Worm (Caenorhabditis elegans): ENCODE measurements around the gene srg-1.

The srg-1 gene

DNA sequence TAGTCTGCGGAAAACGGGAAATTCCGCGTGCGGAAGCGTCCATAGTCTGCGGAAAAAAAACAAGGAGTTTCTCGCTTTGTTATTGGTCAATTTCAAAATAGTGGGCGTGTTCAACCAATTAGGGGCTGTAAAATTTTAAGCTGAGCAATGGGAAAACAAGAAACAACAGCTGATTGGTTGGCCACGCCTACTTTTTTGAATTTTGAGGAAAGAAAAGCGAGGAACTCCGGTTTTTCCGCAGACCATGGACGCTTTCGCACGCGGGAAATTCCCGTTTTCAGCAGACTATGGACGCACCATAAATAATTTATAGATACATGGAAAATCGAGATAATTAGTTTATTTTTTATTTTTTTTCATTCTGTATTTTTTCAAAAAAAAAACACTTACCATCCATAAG lies 43.5 kb upstream of the srg-1 start:
- peak; percentile 53 for TF ChIP-seq nfya-1 (tag; optimal IDR thresholded peaks at IDR 0.05; ENCODE audit: insufficient read depth)

- TF ChIP-seq lin-15B (tag; optimal IDR thresholded peaks at IDR 0.05) (no peak), ama-1 (optimal IDR thresholded peaks at IDR 0.05) (peak; percentile 74), elt-2 (tag; optimal IDR thresholded peaks at IDR 0.05) (no peak), ztf-11 (tag; optimal IDR thresholded peaks at IDR 0.05) (no peak), ceh-9 (tag; optimal IDR thresholded peaks at IDR 0.05) (no peak)
These were observed 42.1 kb upstream of the srg-1 start for ce11 chrIII:6300297-6300696.

- TF ChIP-seq ceh-28 (tag; optimal IDR thresholded peaks at IDR 0.05): no peak
- no peak for TF ChIP-seq egl-5 (tag; optimal IDR thresholded peaks at IDR 0.05)
- TF ChIP-seq daf-12 (tag; optimal IDR thresholded peaks at IDR 0.05): no peak
- TF ChIP-seq lin-39 (tag; optimal IDR thresholded peaks at IDR 0.05): peak; percentile 27
- no peak for TF ChIP-seq nfya-1 (tag; optimal IDR thresholded peaks at IDR 0.05; ENCODE audit: insufficient read depth)
- TF ChIP-seq ceh-82 (tag; optimal IDR thresholded peaks at IDR 0.05): no peak
These were observed 40.0 kb upstream of the srg-1 start, which contains the start of gene F47D12.3 for ce11 chrIII:6298131-6298530. Gene F47D12.3 (plus strand): TSS chrIII:6298461.

- TF ChIP-seq ZK546.5 (tag; optimal IDR thresholded peaks at IDR 0.05): no peak
- no peak for TF ChIP-seq unc-39 (tag; optimal IDR thresholded peaks at IDR 0.05)
- TF ChIP-seq elt-2 (tag; optimal IDR thresholded peaks at IDR 0.05): no peak
- no peak for TF ChIP-seq lsy-12 (tag; optimal IDR thresholded peaks at IDR 0.05)
- TF ChIP-seq ama-1 (optimal IDR thresholded peaks at IDR 0.05): no peak
- TF ChIP-seq lin-15B (tag; optimal IDR thresholded peaks at IDR 0.05): no peak
- TF ChIP-seq fos-1 (tag; optimal IDR thresholded peaks at IDR 0.05): no peak
- no peak for TF ChIP-seq nhr-43 (tag; optimal IDR thresholded peaks at IDR 0.05; ENCODE audit: poor library complexity, severe bottlenecking)
- no peak for TF ChIP-seq nhr-12 (tag; optimal IDR thresholded peaks at IDR 0.05)
- TF ChIP-seq skn-1 (tag; optimal IDR thresholded peaks at IDR 0.05): no peak
- no peak for TF ChIP-seq pha-4 (tag; optimal IDR thresholded peaks at IDR 0.05)
- TF ChIP-seq nhr-67 (tag; optimal IDR thresholded peaks at IDR 0.05): no peak
- no peak for TF ChIP-seq lin-39 (tag; optimal IDR thresholded peaks at IDR 0.05)
- TF ChIP-seq unc-62 (GFP tag; optimal IDR thresholded peaks at IDR 0.05): no peak
- no peak for TF ChIP-seq nhr-11 (tag; optimal IDR thresholded peaks at IDR 0.05)
- no peak for TF ChIP-seq egl-5 (tag; optimal IDR thresholded peaks at IDR 0.05)
- TF ChIP-seq daf-12 (tag; optimal IDR thresholded peaks at IDR 0.05): no peak
- TF ChIP-seq mdl-1 (tag; optimal IDR thresholded peaks at IDR 0.05): no peak
- TF ChIP-seq elt-1 (tag; optimal IDR thresholded peaks at IDR 0.05): no peak
- TF ChIP-seq ceh-28 (tag; optimal IDR thresholded peaks at IDR 0.05): no peak
These were observed 39.4 kb upstream of the srg-1 start for ce11 chrIII:6297599-6297998.

- TF ChIP-seq egl-27 (tag; optimal IDR thresholded peaks at IDR 0.05): no peak
- TF ChIP-seq elt-1 (tag; optimal IDR thresholded peaks at IDR 0.05): peak; percentile 42
- no peak for TF ChIP-seq lin-39 (tag; optimal IDR thresholded peaks at IDR 0.05)
These were observed 38.0 kb upstream of the srg-1 start, which contains the start of gene F47D12.7 for ce11 chrIII:6295972-6296700. Gene F47D12.7 (minus strand): TSS chrIII:6296022.

ce11 chrIII:6290469-6291182 lies 32.5 kb upstream of the srg-1 start:
- no peak for TF ChIP-seq ceh-28 (tag; optimal IDR thresholded peaks at IDR 0.05)
- TF ChIP-seq jun-1 (tag; optimal IDR thresholded peaks at IDR 0.05): peak; percentile 19
- peak; percentile 91 for TF ChIP-seq elt-1 (tag; optimal IDR thresholded peaks at IDR 0.05)
- no peak for TF ChIP-seq tbx-2 (tag; optimal IDR thresholded peaks at IDR 0.05)
- TF ChIP-seq elt-2 (tag; optimal IDR thresholded peaks at IDR 0.05): peak; percentile 74
- peak; percentile 38 for TF ChIP-seq pqm-1 (tag; optimal IDR thresholded peaks at IDR 0.05)

- TF ChIP-seq nhr-23 (tag; optimal IDR thresholded peaks at IDR 0.05) (no peak), nfya-1 (tag; optimal IDR thresholded peaks at IDR 0.05; ENCODE audit: insufficient read depth) (peak; percentile 13), lin-15B (tag; optimal IDR thresholded peaks at IDR 0.05) (peak; percentile 76)
These were observed 31.2 kb upstream of the srg-1 start for ce11 chrIII:6289366-6289765.
